Worm (Caenorhabditis elegans) whole organism, young adult: ENCODE measurements around the gene elo-8.

ENCODE experiments used
- B0035.1 ChIP-seq: sonication (generic microtip); optimal IDR thresholded peaks from 2 replicates; lab custom pipeline; 2016; ENCODE audit warnings: missing genetic modification characterization, mild to moderate bottlenecking, missing compliant biosample characterization, missing genotype, missing genetic modification reagents
- D2030.7 ChIP-seq: fragments of 200-800 bp; sonication (Bioruptor generic); IDR thresholded peaks from 2 replicates; pipeline ENCODE4 v1.3.6; 2022; ENCODE audit warnings: missing genetic modification reagents, missing genetic modification characterization, missing compliant biosample characterization
- F23B12.7 ChIP-seq: sonication (generic microtip); optimal IDR thresholded peaks from 2 replicates; lab custom pipeline; 2017; ENCODE audit warnings: missing genetic modification characterization, mild to moderate bottlenecking, missing compliant biosample characterization, antibody characterized with exemption, moderate library complexity; ENCODE audit not compliant: insufficient read depth
- F57C9.4 ChIP-seq: sonication (generic microtip); optimal IDR thresholded peaks from 2 replicates; lab custom pipeline; 2017; ENCODE audit warnings: mild to moderate bottlenecking, missing genetic modification characterization, missing compliant biosample characterization
- K11D2.4 ChIP-seq: fragments of 200-800 bp; sonication (Bioruptor generic); IDR thresholded peaks from 2 replicates; pipeline ENCODE4 v1.3.6; 2022; ENCODE audit warnings: missing genetic modification reagents, missing genetic modification characterization, missing compliant biosample characterization
- K12H6.12 ChIP-seq: fragments of 200-800 bp; sonication (Bioruptor generic); optimal IDR thresholded peaks from 2 replicates; lab custom pipeline; 2018; ENCODE audit warnings: mild to moderate bottlenecking, missing genetic modification characterization, missing compliant biosample characterization
- T26A5.8 ChIP-seq: sonication (generic microtip); optimal IDR thresholded peaks from 2 replicates; lab custom pipeline; 2016; ENCODE audit warnings: missing genetic modification characterization, missing compliant biosample characterization
- atf-7 ChIP-seq: sonication (generic microtip); optimal IDR thresholded peaks from 2 replicates; lab custom pipeline; 2017; ENCODE audit warnings: mild to moderate bottlenecking, missing genetic modification characterization, missing compliant biosample characterization
- attf-5 ChIP-seq: fragments of 200-800 bp; sonication (Bioruptor generic); optimal IDR thresholded peaks from 2 replicates; lab custom pipeline; 2018; ENCODE audit warnings: mild to moderate bottlenecking, missing genetic modification characterization, missing compliant biosample characterization
- attf-6 ChIP-seq: fragments of 200-800 bp; sonication (Bioruptor generic); IDR thresholded peaks from 2 replicates; pipeline ENCODE4 v1.3.6; 2022; ENCODE audit warnings: missing genetic modification reagents, missing genetic modification characterization, missing compliant biosample characterization
- cebp-1 ChIP-seq, 2 experiments: fragments of 200-800 bp in 1 of 2; sonication (Bioruptor generic) in 1 of 2; sonication (generic microtip) in 1 of 2; IDR thresholded peaks in 1 of 2; optimal IDR thresholded peaks in 1 of 2; 2 replicates each; pipeline versions ENCODE4 v1.3.6 to Lab custom; 2017 to 2022; ENCODE audit warnings: missing compliant biosample characterization in 2 of 2, missing genetic modification characterization in 2 of 2, mild to moderate bottlenecking in 1 of 2, missing genetic modification reagents in 1 of 2, moderate library complexity in 1 of 2
- egrh-3 ChIP-seq: fragments of 200-800 bp; sonication (Bioruptor generic); IDR thresholded peaks from 2 replicates; pipeline ENCODE4 v1.3.6; 2022; ENCODE audit warnings: missing genetic modification reagents, missing genetic modification characterization, missing compliant biosample characterization
- hmg-1.2 ChIP-seq: fragments of 200-800 bp; sonication (Bioruptor generic); IDR thresholded peaks from 2 replicates; pipeline ENCODE4 v1.3.6; 2022; ENCODE audit warnings: missing genetic modification reagents, missing genetic modification characterization, missing compliant biosample characterization
- hmg-20 ChIP-seq: fragments of 200-800 bp; sonication (Bioruptor generic); IDR thresholded peaks from 2 replicates; pipeline ENCODE4 v1.3.6; 2022; ENCODE audit warnings: missing genetic modification reagents, missing genetic modification characterization, missing compliant biosample characterization
- let-607 ChIP-seq, 2 experiments: fragments of 200-800 bp in 1 of 2; sonication (Bioruptor generic) in 1 of 2; sonication (generic microtip) in 1 of 2; optimal IDR thresholded peaks; 2 replicates each; lab custom pipeline; 2016 to 2018; ENCODE audit warnings: mild to moderate bottlenecking in 2 of 2, missing compliant biosample characterization in 2 of 2, missing genetic modification characterization in 2 of 2, moderate library complexity in 2 of 2, missing genotype in 1 of 2
- lin-35 ChIP-seq, 3 experiments: fragments of 150-350 bp in 2 of 3; sonication (generic microtip) in 1 of 3; optimal IDR thresholded peaks; 2 replicates each; lab custom pipeline; 2014 to 2018; ENCODE audit warnings: missing biosample characterization in 3 of 3, missing genetic modification characterization in 3 of 3, missing genetic modification reagents in 3 of 3
- madf-10 ChIP-seq: sonication (generic microtip); optimal IDR thresholded peaks from 2 replicates; lab custom pipeline; 2016; ENCODE audit warnings: mild to moderate bottlenecking, missing genetic modification characterization, missing compliant biosample characterization
- madf-8 ChIP-seq: fragments of 200-800 bp; sonication (Bioruptor generic); conservative IDR thresholded peaks from 2 replicates; pipeline ENCODE4 v1.3.6; 2022; ENCODE audit warnings: missing genetic modification reagents, missing genetic modification characterization, missing compliant biosample characterization
- mcd-1 ChIP-seq: fragments of 200-800 bp; sonication (Bioruptor generic); IDR thresholded peaks from 2 replicates; pipeline ENCODE4 v1.3.6; 2022; ENCODE audit warnings: missing genetic modification reagents, missing genetic modification characterization, missing compliant biosample characterization
- mes-4 ChIP-seq: sonication (generic microtip); optimal IDR thresholded peaks from 2 replicates; lab custom pipeline; 2016; ENCODE audit warnings: missing genotype, missing genetic modification characterization, missing compliant biosample characterization
- nhr-179 ChIP-seq: sonication (generic microtip); optimal IDR thresholded peaks from 2 replicates; lab custom pipeline; 2016; ENCODE audit warnings: mild to moderate bottlenecking, missing genetic modification characterization, missing compliant biosample characterization
- pbrm-1 ChIP-seq: fragments of 200-800 bp; sonication (Bioruptor generic); IDR thresholded peaks from 2 replicates; pipeline ENCODE4 v1.3.6; 2022; ENCODE audit warnings: missing genetic modification reagents, missing genetic modification characterization, missing compliant biosample characterization
- pha-4 ChIP-seq: fragments of 150-350 bp; sonication (generic microtip); optimal IDR thresholded peaks from 2 replicates; lab custom pipeline; 2014; ENCODE audit warnings: missing biosample characterization, missing genetic modification reagents, missing genetic modification characterization
- rec-8 ChIP-seq, 2 experiments: sonication (generic microtip); optimal IDR thresholded peaks; 2 replicates each; lab custom pipeline; 2016; ENCODE audit warnings: mild to moderate bottlenecking in 2 of 2, missing genetic modification characterization in 2 of 2, missing genetic modification reagents in 2 of 2, missing genotype in 2 of 2, missing biosample characterization in 1 of 2, missing compliant biosample characterization in 1 of 2, moderate library complexity in 1 of 2
- repo-1 ChIP-seq: sonication (generic microtip); optimal IDR thresholded peaks from 2 replicates; lab custom pipeline; 2017; ENCODE audit warnings: mild to moderate bottlenecking, missing genetic modification characterization, missing compliant biosample characterization
- snpc-4 ChIP-seq, 5 experiments: fragments of 150-350 bp in 1 of 5; sonication (generic microtip) in 4 of 5; optimal IDR thresholded peaks; 2 replicates each; lab custom pipeline; 2014 to 2018; ENCODE audit warnings: missing genetic modification characterization in 5 of 5, missing biosample characterization in 3 of 5, antibody characterized with exemption in 2 of 5, mild to moderate bottlenecking in 2 of 5, missing compliant biosample characterization in 2 of 5, missing genotype in 2 of 5, moderate library complexity in 2 of 5, missing genetic modification reagents in 1 of 5
- tbx-9 ChIP-seq: sonication (generic microtip); optimal IDR thresholded peaks from 2 replicates; lab custom pipeline; 2016; ENCODE audit warnings: borderline replicate concordance, missing genetic modification characterization, inconsistent platforms, missing compliant biosample characterization
- zfh-2 ChIP-seq: fragments of 200-800 bp; sonication (Bioruptor generic); conservative IDR thresholded peaks from 2 replicates; pipeline ENCODE4 v1.3.6; 2022; ENCODE audit warnings: missing genetic modification reagents, missing genetic modification characterization, missing compliant biosample characterization

elo-8 gene

DNA sequence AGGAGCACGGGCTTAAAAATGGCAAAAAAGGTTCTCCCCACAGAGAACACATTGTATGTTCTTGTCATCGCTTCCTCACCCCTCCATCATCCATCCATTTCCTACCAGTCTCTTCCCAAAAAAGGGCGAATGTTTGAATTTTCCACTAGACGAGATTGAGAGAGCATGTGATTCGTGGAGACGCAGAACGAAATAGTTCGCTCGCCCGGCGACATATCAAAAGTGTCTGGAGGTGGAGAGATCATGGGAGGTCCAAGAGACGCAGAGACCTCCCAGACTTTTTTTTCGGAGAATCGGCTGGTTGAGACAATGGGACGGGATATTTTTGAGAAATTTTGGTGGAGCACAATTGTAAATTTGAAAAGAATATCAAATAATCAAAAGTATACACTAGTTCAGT lies 23.5 kb downstream of the elo-8 start:
- TF ChIP-seq hmg-1.2 (GFP tag; lab: Robert Waterston, UW) (peak; percentile 60), cebp-1 (GFP tag; IDR thresholded peaks at IDR 0.05; lab: Robert Waterston, UW) (no peak), cebp-1 (tag; optimal IDR thresholded peaks at IDR 0.05; lab: Kevin White, UChicago) (no peak)

DNA sequence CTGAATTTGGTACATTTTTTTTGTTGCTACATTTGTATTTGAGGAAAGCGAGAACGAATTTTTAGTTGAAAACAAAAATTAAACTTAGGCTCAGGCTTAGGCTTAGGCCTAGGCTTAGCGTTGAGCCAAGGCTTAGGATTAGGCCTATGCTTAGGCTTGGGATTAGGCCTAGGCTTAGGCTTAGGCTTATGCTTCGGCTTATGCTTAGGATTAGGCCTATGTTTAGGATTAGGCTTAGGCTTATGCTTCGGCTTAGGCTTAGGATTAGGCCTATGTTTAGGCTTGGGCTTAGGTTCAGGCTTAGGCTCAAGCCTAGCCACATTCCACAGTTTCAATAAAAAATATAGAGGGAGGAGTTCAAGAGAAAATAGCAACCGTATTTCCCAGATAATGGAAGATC lies 24.0 kb downstream of the elo-8 start:
- no peak for TF ChIP-seq snpc-4 (GFP tag; optimal IDR thresholded peaks at IDR 0.05; lab: Kevin White, UChicago)
- TF ChIP-seq snpc-4 (tag; optimal IDR thresholded peaks at IDR 0.05; lab: Kevin White, UChicago): no peak
- no peak for TF ChIP-seq repo-1
- no peak for TF ChIP-seq D2030.7 (GFP tag; lab: Robert Waterston, UW)
- no peak for TF ChIP-seq let-607 (tag; optimal IDR thresholded peaks at IDR 0.05; lab: Kevin White, UChicago)
- no peak for TF ChIP-seq mes-4 (tag; lab: Kevin White, UChicago)
- TF ChIP-seq F57C9.4 (tag; lab: Kevin White, UChicago): no peak
- TF ChIP-seq attf-6: no peak
- TF ChIP-seq T26A5.8 (tag; lab: Kevin White, UChicago): no peak

DNA sequence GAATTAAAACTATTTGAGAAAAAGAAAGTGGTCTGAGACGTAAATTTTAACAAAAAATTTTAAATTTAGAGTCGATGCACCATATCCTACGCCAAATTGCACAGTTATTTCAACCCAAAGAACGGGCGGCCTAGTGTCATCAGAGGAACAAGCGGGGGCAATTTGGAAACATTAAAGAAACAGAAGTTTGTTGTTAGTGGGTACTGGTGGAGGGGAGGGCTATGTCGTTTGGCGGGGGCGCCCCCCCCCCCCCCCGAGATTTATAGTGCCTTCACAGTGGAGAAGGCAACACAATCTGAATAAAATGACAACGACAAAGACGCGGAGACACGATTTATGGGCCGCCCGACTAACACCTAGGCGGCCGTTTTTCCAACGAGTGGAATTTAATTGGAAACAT lies 25.0 kb downstream of the elo-8 start:
- TF ChIP-seq zfh-2 (GFP tag; lab: Robert Waterston, UW) (0 out of 2 replicates have a peak, but pooled peaks have one; percentile 23), cebp-1 (GFP tag; IDR thresholded peaks at IDR 0.05; lab: Robert Waterston, UW) (no peak), cebp-1 (tag; optimal IDR thresholded peaks at IDR 0.05; lab: Kevin White, UChicago) (no peak)

DNA sequence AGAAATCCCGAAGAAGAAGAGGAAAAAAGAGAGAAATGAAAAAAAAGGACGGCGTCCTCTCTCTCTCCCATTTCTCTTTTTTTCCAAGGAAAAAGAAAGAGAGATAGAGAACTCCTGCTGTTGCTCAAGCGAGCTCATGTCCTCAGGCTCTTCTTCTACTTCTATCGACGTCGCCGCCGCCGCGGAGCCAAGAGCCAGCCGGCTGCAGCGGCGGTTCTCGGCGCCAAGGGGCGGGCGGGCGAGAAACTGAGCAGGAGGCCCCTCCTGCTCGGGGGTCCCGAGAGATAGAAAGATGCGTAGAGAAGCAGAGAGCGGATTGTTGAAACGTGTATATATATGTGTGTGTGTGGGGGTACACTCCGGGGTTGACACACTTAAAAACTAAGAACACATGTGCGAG lies 28.9 kb downstream of the elo-8 start:
- TF ChIP-seq egrh-3 (GFP tag; lab: Robert Waterston, UW): peak; percentile 98
- peak; percentile 54 for TF ChIP-seq mcd-1 (GFP tag; lab: Robert Waterston, UW)
- peak; percentile 55 for TF ChIP-seq K12H6.12 (tag; lab: Kevin White, UChicago)
- no peak for TF ChIP-seq F23B12.7
- TF ChIP-seq attf-5: peak; percentile 54
- TF ChIP-seq hmg-1.2 (GFP tag; lab: Robert Waterston, UW): no peak
- TF ChIP-seq lin-35 (GFP tag; optimal IDR thresholded peaks at IDR 0.05; lab: Kevin White, UChicago): peak in 1 of 3 experiments; percentile 33
- TF ChIP-seq nhr-179 (tag; lab: Kevin White, UChicago): no peak
- TF ChIP-seq rec-8 (tag; optimal IDR thresholded peaks at IDR 0.05; lab: Kevin White, UChicago): no peak
- TF ChIP-seq K11D2.4 (GFP tag; lab: Robert Waterston, UW): 0 out of 2 replicates have a peak, but pooled peaks have one; percentile 34
- TF ChIP-seq B0035.1 (tag; lab: Kevin White, UChicago): no peak
- no peak for TF ChIP-seq cebp-1 (GFP tag; IDR thresholded peaks at IDR 0.05; lab: Robert Waterston, UW)
- TF ChIP-seq cebp-1 (tag; optimal IDR thresholded peaks at IDR 0.05; lab: Kevin White, UChicago): peak; percentile 52
- no peak for TF ChIP-seq hmg-20
- TF ChIP-seq zfh-2 (GFP tag; lab: Robert Waterston, UW): peak; percentile 97
- peak; percentile 91 for TF ChIP-seq madf-10 (tag; lab: Kevin White, UChicago)
- TF ChIP-seq pha-4 (tag; lab: Kevin White, UChicago): no peak
- TF ChIP-seq madf-8 (GFP tag; lab: Robert Waterston, UW): no peak
- no peak for TF ChIP-seq atf-7 (tag; lab: Kevin White, UChicago)
- peak; percentile 27; the same call in 1 of the 2 replicates for TF ChIP-seq pbrm-1

DNA sequence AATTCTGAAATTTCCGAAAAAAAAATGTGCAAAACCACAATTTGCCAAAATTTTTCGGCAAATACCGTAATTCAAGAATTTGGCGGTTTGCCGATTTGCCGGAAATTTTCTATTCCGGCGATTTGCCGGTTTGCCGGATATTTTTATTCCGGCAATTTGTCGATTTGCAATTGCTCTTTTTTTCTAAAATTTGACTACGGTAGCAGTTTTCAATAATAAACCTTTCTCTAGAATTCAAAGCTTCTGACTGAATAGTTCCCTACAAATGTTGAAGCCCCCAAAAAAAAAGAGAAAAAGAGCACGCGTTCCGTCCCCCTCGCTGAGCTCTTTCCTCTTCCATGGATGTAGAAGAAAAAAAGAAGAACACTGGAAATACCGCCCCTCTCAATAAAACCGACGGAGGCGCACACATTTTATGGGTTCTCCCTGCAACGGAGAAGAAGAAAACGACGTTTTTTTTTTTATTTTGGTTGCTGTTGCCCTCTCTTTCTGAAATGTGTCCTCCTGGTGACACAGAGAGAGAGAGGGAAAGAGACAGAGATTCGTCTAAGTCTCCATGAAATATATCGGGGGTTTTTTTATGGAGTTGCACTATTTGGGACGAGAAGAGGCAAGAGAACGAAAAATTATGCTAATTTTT lies 30.9 kb downstream of the elo-8 start:
- no peak for TF ChIP-seq tbx-9 (tag; lab: Kevin White, UChicago)
- TF ChIP-seq zfh-2 (GFP tag; lab: Robert Waterston, UW): 0 out of 2 replicates have a peak, but pooled peaks have one; percentile 25
